Fruit fly (Drosophila melanogaster) whole organism, embryonic: ENCODE data around the gene CG31099.

Source experiments
- Bgb ChIP-seq: fragments of 200-800 bp; sonication (Bioruptor generic); IDR thresholded peaks from 2 replicates; pipeline ENCODE4 v1.3.6; 2022; ENCODE audit warnings: missing biosample characterization, missing genetic modification characterization; ENCODE audit not compliant: partially characterized antibody
- CG10366 ChIP-seq: fragments of 200-800 bp; sonication (Bioruptor generic); IDR thresholded peaks from 2 replicates; pipeline ENCODE4 v1.3.6; 2022; ENCODE audit warnings: missing biosample characterization, missing genetic modification characterization
- CG12071 ChIP-seq: fragments of 200-800 bp; sonication (Bioruptor generic); optimal IDR thresholded peaks from 3 replicates; lab custom pipeline; 2018; ENCODE audit warnings: missing biosample characterization, mild to moderate bottlenecking, missing genetic modification characterization
- CG14050 ChIP-seq: fragments of 200-800 bp; sonication (Bioruptor generic); IDR thresholded peaks from 3 replicates; pipeline ENCODE4 v1.3.6; 2022; ENCODE audit warnings: missing biosample characterization, missing genetic modification characterization
- CG14667 ChIP-seq: fragments of 200-800 bp; sonication (Bioruptor generic); IDR thresholded peaks from 2 replicates; pipeline ENCODE4 v1.3.6; 2022; ENCODE audit warnings: missing biosample characterization, missing genetic modification characterization
- CG16779 ChIP-seq: fragments of 200-800 bp; sonication (Bioruptor generic); IDR thresholded peaks from 2 replicates; pipeline ENCODE4 v1.3.6; 2022; ENCODE audit warnings: missing biosample characterization, missing genetic modification characterization
- CG17912 ChIP-seq: fragments of 200-800 bp; sonication (Bioruptor generic); optimal IDR thresholded peaks from 2 replicates; lab custom pipeline; 2018; ENCODE audit warnings: missing biosample characterization, mild to moderate bottlenecking, missing genetic modification characterization
- CG4328 ChIP-seq: fragments of 200-800 bp; sonication (Bioruptor generic); optimal IDR thresholded peaks from 3 replicates; lab custom pipeline; 2017; ENCODE audit warnings: missing biosample characterization, missing genetic modification reagents, missing genetic modification characterization
- CG4360 ChIP-seq: fragments of 200-800 bp; sonication (Bioruptor generic); IDR thresholded peaks from 2 replicates; pipeline ENCODE4 v1.3.6; 2022; ENCODE audit warnings: missing biosample characterization, missing genetic modification characterization
- CG4854 ChIP-seq: fragments of 200-800 bp; sonication (Bioruptor generic); optimal IDR thresholded peaks from 2 replicates; lab custom pipeline; 2016; ENCODE audit warnings: missing biosample characterization, missing genetic modification characterization, inconsistent platforms
- CG7556 ChIP-seq: fragments of 200-800 bp; sonication (Bioruptor generic); optimal IDR thresholded peaks from 2 replicates; lab custom pipeline; 2017; ENCODE audit warnings: missing biosample characterization, mild to moderate bottlenecking, missing genetic modification characterization
- CG7987 ChIP-seq: fragments of 200-800 bp; sonication (Bioruptor generic); optimal IDR thresholded peaks from 2 replicates; lab custom pipeline; 2018; ENCODE audit warnings: missing biosample characterization, mild to moderate bottlenecking, missing genetic modification characterization, moderate library complexity
- CG8359 ChIP-seq: fragments of 200-800 bp; sonication (Bioruptor generic); optimal IDR thresholded peaks from 2 replicates; lab custom pipeline; 2017; ENCODE audit warnings: missing biosample characterization, mild to moderate bottlenecking, missing genetic modification characterization, borderline replicate concordance
- CG8388 ChIP-seq: fragments of 200-800 bp; sonication (Bioruptor generic); optimal IDR thresholded peaks from 2 replicates; lab custom pipeline; 2019; ENCODE audit warnings: missing biosample characterization, mild to moderate bottlenecking, missing genetic modification characterization, moderate library complexity
- CG9817 ChIP-seq: fragments of 200-800 bp; sonication (Bioruptor generic); optimal IDR thresholded peaks from 2 replicates; lab custom pipeline; 2018; ENCODE audit warnings: missing biosample characterization, mild to moderate bottlenecking, missing genetic modification characterization, moderate library complexity
- D19A ChIP-seq: fragments of 200-800 bp; optimal IDR thresholded peaks from 3 replicates; lab custom pipeline; 2019; ENCODE audit warnings: missing biosample characterization, mild to moderate bottlenecking, missing genetic modification characterization, moderate library complexity
- Doc3 ChIP-seq: fragments of 200-800 bp; sonication (Bioruptor generic); IDR thresholded peaks from 3 replicates; pipeline ENCODE4 v1.3.6; 2022; ENCODE audit warnings: missing biosample characterization, missing genetic modification characterization; ENCODE audit not compliant: partially characterized antibody
- Eip74EF ChIP-seq, 2 experiments: fragments of 200-800 bp in 1 of 2; fragments of >200 bp in 1 of 2; sonication (Bioruptor generic) in 1 of 2; optimal IDR thresholded peaks; 2 replicates each; lab custom pipeline; 2017 to 2019; ENCODE audit warnings: missing biosample characterization in 2 of 2, missing genetic modification characterization in 2 of 2, mild to moderate bottlenecking in 1 of 2, moderate library complexity in 1 of 2
- Ets65A ChIP-seq: fragments of 200-800 bp; sonication (Bioruptor generic); peaks from one replicate; lab custom pipeline; 2016; ENCODE audit warnings: missing biosample characterization, missing genetic modification characterization
- Fer2 ChIP-seq: fragments of 200-800 bp; sonication (Bioruptor generic); optimal IDR thresholded peaks from 2 replicates; lab custom pipeline; 2018; ENCODE audit warnings: missing biosample characterization, mild to moderate bottlenecking, missing genetic modification characterization, moderate library complexity
- Hmr ChIP-seq: fragments of 200-800 bp; sonication (Bioruptor generic); optimal IDR thresholded peaks from 3 replicates; lab custom pipeline; 2017; ENCODE audit warnings: mild to moderate bottlenecking, missing biosample characterization, missing genetic modification reagents, missing genetic modification characterization
- NC2β ChIP-seq: fragments of 200-800 bp; sonication (Bioruptor generic); optimal IDR thresholded peaks from 2 replicates; lab custom pipeline; 2016; ENCODE audit warnings: missing biosample characterization, missing genetic modification characterization
- Nf-YB ChIP-seq: fragments of 200-800 bp; sonication (Bioruptor generic); optimal IDR thresholded peaks from 3 replicates; lab custom pipeline; 2019; ENCODE audit warnings: missing biosample characterization, mild to moderate bottlenecking, missing genetic modification characterization, moderate library complexity
- Oli ChIP-seq: fragments of 200-800 bp; sonication (Bioruptor generic); optimal IDR thresholded peaks from 2 replicates; lab custom pipeline; 2018; ENCODE audit warnings: missing biosample characterization, mild to moderate bottlenecking, missing genetic modification characterization, moderate library complexity
- Ravus ChIP-seq: fragments of 200-800 bp; sonication (Bioruptor generic); IDR thresholded peaks from 2 replicates; pipeline ENCODE4 v1.3.6; 2022; ENCODE audit warnings: missing biosample characterization, missing genetic modification characterization
- Tbp ChIP-seq: fragments of >200 bp; optimal IDR thresholded peaks from 2 replicates; lab custom pipeline; 2018; ENCODE audit warnings: missing biosample characterization, missing genetic modification characterization
- Xbp1 ChIP-seq: fragments of 200-800 bp; sonication (Bioruptor generic); optimal IDR thresholded peaks from 3 replicates; lab custom pipeline; 2016; ENCODE audit warnings: missing biosample characterization, mild to moderate bottlenecking, missing genetic modification characterization
- YL-1 ChIP-seq: fragments of 200-800 bp; sonication (Bioruptor generic); optimal IDR thresholded peaks from 3 replicates; lab custom pipeline; 2017; ENCODE audit warnings: missing biosample characterization, mild to moderate bottlenecking, missing genetic modification characterization
- ac ChIP-seq: fragments of 200-800 bp; sonication (Bioruptor generic); optimal IDR thresholded peaks from 3 replicates; lab custom pipeline; 2017; ENCODE audit warnings: missing biosample characterization, mild to moderate bottlenecking, missing genetic modification characterization
- ash1 ChIP-seq: fragments of 200-800 bp; sonication (Bioruptor generic); optimal IDR thresholded peaks from 2 replicates; lab custom pipeline; 2018; ENCODE audit warnings: missing biosample characterization, mild to moderate bottlenecking, missing genetic modification characterization
- bigmax ChIP-seq: fragments of 200-800 bp; sonication (Bioruptor generic); optimal IDR thresholded peaks from 2 replicates; lab custom pipeline; 2018; ENCODE audit warnings: missing biosample characterization, mild to moderate bottlenecking, missing genetic modification characterization
- croc ChIP-seq: fragments of 200-800 bp; sonication (Bioruptor generic); conservative IDR thresholded peaks from 3 replicates; pipeline ENCODE4 v1.3.6; 2022; ENCODE audit warnings: missing biosample characterization, missing genetic modification characterization
- dati ChIP-seq: fragments of 200-800 bp; sonication (Bioruptor generic); IDR thresholded peaks from 2 replicates; pipeline ENCODE4 v1.3.6; 2022; ENCODE audit warnings: missing biosample characterization, missing genetic modification characterization
- emc ChIP-seq: fragments of 200-800 bp; sonication (Bioruptor generic); optimal IDR thresholded peaks from 2 replicates; lab custom pipeline; 2016; ENCODE audit warnings: missing biosample characterization, missing genetic modification characterization
- gcm2 ChIP-seq: fragments of 200-800 bp; sonication (Bioruptor generic); optimal IDR thresholded peaks from 2 replicates; lab custom pipeline; 2016; ENCODE audit warnings: missing biosample characterization, missing genetic modification characterization
- hth ChIP-seq: fragments of >200 bp; optimal IDR thresholded peaks from 2 replicates; lab custom pipeline; 2017; ENCODE audit warnings: inconsistent platforms
- kay ChIP-seq: fragments of 200-800 bp; sonication (Bioruptor generic); optimal IDR thresholded peaks from 2 replicates; lab custom pipeline; 2016; ENCODE audit warnings: missing biosample characterization, missing genetic modification characterization
- luna ChIP-seq: fragments of 200-800 bp; sonication (Bioruptor generic); optimal IDR thresholded peaks from 2 replicates; lab custom pipeline; 2016; ENCODE audit warnings: missing biosample characterization, missing genetic modification characterization
- peb ChIP-seq: fragments of 200-800 bp; sonication (Bioruptor generic); IDR thresholded peaks from 2 replicates; pipeline ENCODE4 v1.3.6; 2022; ENCODE audit warnings: missing biosample characterization, missing genetic modification characterization
- psq ChIP-seq: fragments of 200-800 bp; sonication (Bioruptor generic); optimal IDR thresholded peaks from 2 replicates; lab custom pipeline; 2017; ENCODE audit warnings: missing biosample characterization, missing genetic modification characterization
- ranshi ChIP-seq: fragments of 200-800 bp; sonication (Bioruptor generic); IDR thresholded peaks from 2 replicates; pipeline ENCODE4 v1.3.6; 2022; ENCODE audit warnings: missing biosample characterization, missing genetic modification characterization
- repo ChIP-seq: fragments of 200-800 bp; sonication (Bioruptor generic); optimal IDR thresholded peaks from 2 replicates; lab custom pipeline; 2016; ENCODE audit warnings: missing biosample characterization, missing genetic modification characterization
- rib ChIP-seq: fragments of 200-800 bp; sonication (Bioruptor generic); IDR thresholded peaks from 2 replicates; pipeline ENCODE4 v1.3.6; 2022; ENCODE audit warnings: missing biosample characterization, missing genetic modification characterization
- sima ChIP-seq: fragments of 200-800 bp; sonication (Bioruptor generic); optimal IDR thresholded peaks from 2 replicates; lab custom pipeline; 2016; ENCODE audit warnings: missing biosample characterization, missing genetic modification characterization
- sna ChIP-seq: fragments of 200-800 bp; sonication (Bioruptor generic); IDR thresholded peaks from 2 replicates; pipeline ENCODE4 v1.3.6; 2022; ENCODE audit warnings: missing biosample characterization, missing genetic modification characterization; ENCODE audit not compliant: partially characterized antibody
- so ChIP-seq: fragments of 200-800 bp; sonication (Bioruptor generic); IDR thresholded peaks from 3 replicates; pipeline ENCODE4 v1.3.6; 2022; ENCODE audit warnings: missing biosample characterization, missing genetic modification characterization
- stc ChIP-seq: fragments of 200-800 bp; sonication (Bioruptor generic); IDR thresholded peaks from 2 replicates; pipeline ENCODE4 v1.3.6; 2022; ENCODE audit warnings: missing biosample characterization, missing genetic modification characterization
- sug ChIP-seq: fragments of 200-800 bp; optimal IDR thresholded peaks from 2 replicates; lab custom pipeline; 2019; ENCODE audit warnings: missing biosample characterization, mild to moderate bottlenecking, missing genetic modification characterization, moderate library complexity
- tap ChIP-seq: fragments of 200-800 bp; optimal IDR thresholded peaks from 3 replicates; lab custom pipeline; 2019; ENCODE audit warnings: missing biosample characterization, mild to moderate bottlenecking, missing genetic modification characterization, moderate library complexity
- trem ChIP-seq: fragments of 200-800 bp; optimal IDR thresholded peaks from 3 replicates; lab custom pipeline; 2019; ENCODE audit warnings: missing biosample characterization, mild to moderate bottlenecking, missing genetic modification characterization, moderate library complexity
- zen2 ChIP-seq: fragments of 200-800 bp; sonication (Bioruptor generic); IDR thresholded peaks from 3 replicates; pipeline ENCODE4 v1.3.6; 2022; ENCODE audit warnings: missing biosample characterization, missing genetic modification characterization; ENCODE audit not compliant: partially characterized antibody

The CG31099 gene

DNA sequence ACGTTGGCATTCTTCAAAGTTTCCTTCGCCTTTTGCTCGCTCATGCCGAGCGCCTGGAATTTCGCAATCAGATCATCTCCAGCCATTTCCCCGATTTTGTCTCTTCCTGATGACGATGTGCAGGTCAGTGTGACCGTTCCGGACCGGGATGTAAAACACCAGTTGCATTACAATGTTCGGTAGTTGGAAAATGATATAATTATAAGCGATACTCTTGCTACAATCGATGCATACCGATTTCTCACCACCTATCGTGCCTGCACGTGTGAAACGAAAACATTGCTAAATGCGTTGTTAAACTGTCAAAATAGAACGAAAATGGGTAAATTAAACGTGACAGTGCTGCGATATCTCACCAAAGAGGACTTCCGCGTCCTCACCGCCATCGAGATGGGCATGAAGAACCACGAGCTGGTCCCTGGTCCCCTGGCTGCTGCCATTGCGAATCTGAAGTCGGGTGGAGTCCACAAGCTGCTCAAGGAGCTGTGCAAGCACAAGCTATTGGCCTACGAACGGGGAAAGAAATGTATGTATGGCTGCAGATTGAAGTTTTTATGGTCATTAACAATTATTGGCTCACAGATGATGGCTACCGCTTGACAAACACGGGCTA is 45.0 kb downstream of the CG31099 start, which contains the start of the genes GlnRS and RIOK2 (continued):
- TF ChIP-seq so (GFP tag; lab: Robert Waterston, UW) = no peak
- no peak for TF ChIP-seq hth
- TF ChIP-seq CG14050 (GFP tag; lab: Robert Waterston, UW) = no peak
- no peak for TF ChIP-seq ac (GFP tag; lab: Kevin White, UChicago)
- TF ChIP-seq CG4328 (GFP tag; lab: Kevin White, UChicago) = no peak
- TF ChIP-seq dati (GFP tag; lab: Robert Waterston, UW) = no peak
- no peak for TF ChIP-seq CG8359 (GFP tag; lab: Kevin White, UChicago)
- no peak for TF ChIP-seq Nf-YB (GFP tag; lab: Kevin White, UChicago)
- TF ChIP-seq peb (GFP tag; lab: Robert Waterston, UW) = no peak
- TF ChIP-seq Xbp1 = peak; percentile 20
- TF ChIP-seq CG17912 (GFP tag; lab: Kevin White, UChicago) = peak; percentile 54
- TF ChIP-seq ash1 (GFP tag; lab: Kevin White, UChicago) = no peak
- peak; percentile 55 for TF ChIP-seq bigmax
- TF ChIP-seq sima (GFP tag; lab: Kevin White, UChicago) = no peak
- no peak for TF ChIP-seq gcm2 (GFP tag; lab: Kevin White, UChicago)
- TF ChIP-seq trem = peak; percentile 81
- TF ChIP-seq YL-1 (GFP tag; lab: Kevin White, UChicago) = peak; percentile 98
- TF ChIP-seq kay (GFP tag; lab: Kevin White, UChicago) = peak; percentile 68
- no peak for TF ChIP-seq D19A (tag; lab: Kevin White, UChicago)
- TF ChIP-seq CG9817 (tag; lab: Kevin White, UChicago) = no peak
- TF ChIP-seq CG10366 (GFP tag; lab: Robert Waterston, UW) = no peak
- no peak for TF ChIP-seq Ravus (GFP tag; lab: Robert Waterston, UW)
- TF ChIP-seq rib (GFP tag; lab: Robert Waterston, UW) = no peak
- TF ChIP-seq Ets65A (GFP tag; lab: Kevin White, UChicago) = no peak
- TF ChIP-seq CG7556 (GFP tag; lab: Kevin White, UChicago) = no peak
- no peak for TF ChIP-seq CG16779 (GFP tag; lab: Robert Waterston, UW)
- no peak; the same call in 2 of the 3 replicates for TF ChIP-seq croc (GFP tag; lab: Robert Waterston, UW)
- peak; percentile 12 for TF ChIP-seq Tbp (GFP tag; lab: Kevin White, UChicago)
- TF ChIP-seq Hmr (GFP tag; lab: Kevin White, UChicago) = no peak
- TF ChIP-seq zen2 (GFP tag; lab: Robert Waterston, UW) = peak; percentile 95
- TF ChIP-seq sug (tag; lab: Kevin White, UChicago) = peak; percentile 56
- peak in 1 of 2 experiments; percentile 59 for TF ChIP-seq Eip74EF (GFP tag; optimal IDR thresholded peaks at IDR 0.05; lab: Kevin White, UChicago)
- no peak for TF ChIP-seq emc (GFP tag; lab: Kevin White, UChicago)
- TF ChIP-seq Bgb (GFP tag; lab: Robert Waterston, UW) = peak; percentile 98
- TF ChIP-seq CG4360 (GFP tag; lab: Robert Waterston, UW) = no peak
- TF ChIP-seq CG12071 = no peak
- TF ChIP-seq CG4854 (GFP tag; lab: Kevin White, UChicago) = no peak
- TF ChIP-seq repo (GFP tag; lab: Kevin White, UChicago) = no peak
- peak; percentile 45 for TF ChIP-seq NC2β
- TF ChIP-seq luna (GFP tag; lab: Kevin White, UChicago) = no peak
- peak; percentile 92 for TF ChIP-seq Doc3
- TF ChIP-seq Oli (tag; lab: Kevin White, UChicago) = no peak
- peak; percentile 49 for TF ChIP-seq CG7987 (GFP tag; lab: Kevin White, UChicago)
- TF ChIP-seq psq (GFP tag; lab: Kevin White, UChicago) = no peak
- TF ChIP-seq Fer2 (tag; lab: Kevin White, UChicago) = no peak
- no peak for TF ChIP-seq ranshi
- peak; percentile 93 for TF ChIP-seq sna (GFP tag; lab: Robert Waterston, UW)
- TF ChIP-seq stc = no peak
- TF ChIP-seq CG14667 = no peak
- TF ChIP-seq CG8388 (GFP tag; lab: Kevin White, UChicago) = no peak
- no peak for TF ChIP-seq tap
